Worm (Caenorhabditis elegans) whole organism, L3 larva: ENCODE data around the gene C02B8.3.

Source experiments
- R02D3.7 ChIP-seq: fragments of 150-350 bp; optimal IDR thresholded peaks from 2 replicates; lab custom pipeline; 2014; ENCODE audit warnings: missing biosample characterization, missing genetic modification characterization
- ceh-16 ChIP-seq: sonication (generic microtip); optimal IDR thresholded peaks from 2 replicates; lab custom pipeline; 2017; ENCODE audit warnings: missing biosample characterization, missing genetic modification characterization
- ceh-28 ChIP-seq: fragments of 150-350 bp; optimal IDR thresholded peaks from 2 replicates; lab custom pipeline; 2014; ENCODE audit warnings: missing biosample characterization, missing genetic modification reagents, missing genetic modification characterization
- daf-12 ChIP-seq: fragments of 150-350 bp; optimal IDR thresholded peaks from 2 replicates; lab custom pipeline; 2014; ENCODE audit warnings: missing biosample characterization, missing genetic modification reagents, missing genetic modification characterization
- egl-27 ChIP-seq: sonication (generic microtip); optimal IDR thresholded peaks from 4 replicates; lab custom pipeline; 2017; ENCODE audit warnings: missing biosample characterization, missing genetic modification reagents, missing genetic modification characterization
- egl-5 ChIP-seq: fragments of 150-350 bp; optimal IDR thresholded peaks from 2 replicates; lab custom pipeline; 2017; ENCODE audit warnings: missing biosample characterization, missing genetic modification reagents, missing genetic modification characterization, inconsistent platforms
- elt-2 ChIP-seq: sonication (generic microtip); optimal IDR thresholded peaks from 2 replicates; lab custom pipeline; 2016; ENCODE audit warnings: missing genetic modification reagents, mild to moderate bottlenecking, missing genetic modification characterization, missing compliant biosample characterization
- elt-3 ChIP-seq, 3 experiments: fragments of 150-350 bp in 1 of 3; sonication (generic microtip) in 2 of 3; optimal IDR thresholded peaks; 2 replicates in 2 of 3; 4 replicates in 1 of 3; lab custom pipeline; 2014 to 2017; ENCODE audit warnings: missing biosample characterization in 3 of 3, missing genetic modification characterization in 3 of 3
- eor-1 ChIP-seq, 2 experiments: fragments of 150-350 bp; optimal IDR thresholded peaks; 2 replicates each; lab custom pipeline; 2014 to 2018; ENCODE audit warnings: missing biosample characterization in 2 of 2, missing genetic modification characterization in 2 of 2
- fkh-10 ChIP-seq: sonication (generic microtip); optimal IDR thresholded peaks from 2 replicates; lab custom pipeline; 2017; ENCODE audit warnings: missing biosample characterization, missing genetic modification reagents, missing genetic modification characterization
- fkh-2 ChIP-seq: fragments of 150-350 bp; optimal IDR thresholded peaks from 2 replicates; lab custom pipeline; 2014; ENCODE audit warnings: missing biosample characterization, missing genetic modification reagents, missing genetic modification characterization
- fos-1 ChIP-seq: fragments of 150-350 bp; optimal IDR thresholded peaks from 2 replicates; lab custom pipeline; 2014; ENCODE audit warnings: missing biosample characterization, missing genetic modification characterization
- jun-1 ChIP-seq: fragments of 150-350 bp; optimal IDR thresholded peaks from 2 replicates; lab custom pipeline; 2014; ENCODE audit warnings: missing biosample characterization, missing genetic modification reagents, missing genetic modification characterization
- lin-15B ChIP-seq: fragments of 150-350 bp; optimal IDR thresholded peaks from 2 replicates; lab custom pipeline; 2014; ENCODE audit warnings: missing biosample characterization, missing genetic modification characterization
- mdl-1 ChIP-seq: fragments of 150-350 bp; optimal IDR thresholded peaks from 2 replicates; lab custom pipeline; 2014; ENCODE audit warnings: missing biosample characterization, missing genetic modification characterization
- mml-1 ChIP-seq: fragments of 150-350 bp; sonication (generic microtip); optimal IDR thresholded peaks from 3 replicates; lab custom pipeline; 2014; ENCODE audit warnings: missing biosample characterization, missing genetic modification characterization
- nhr-11 ChIP-seq: fragments of 150-350 bp; optimal IDR thresholded peaks from 2 replicates; lab custom pipeline; 2014; ENCODE audit warnings: missing biosample characterization, missing genetic modification characterization
- nhr-23 ChIP-seq: fragments of 150-350 bp; optimal IDR thresholded peaks from 2 replicates; lab custom pipeline; 2014; ENCODE audit warnings: missing biosample characterization, missing genetic modification reagents, missing genetic modification characterization
- nhr-237 ChIP-seq: fragments of 150-350 bp; optimal IDR thresholded peaks from 2 replicates; lab custom pipeline; 2014; ENCODE audit warnings: missing biosample characterization, missing genetic modification characterization
- nhr-25 ChIP-seq: sonication (generic microtip); optimal IDR thresholded peaks from 2 replicates; lab custom pipeline; 2017; ENCODE audit warnings: missing biosample characterization, missing genetic modification characterization
- nhr-28 ChIP-seq: fragments of 150-350 bp; optimal IDR thresholded peaks from 2 replicates; lab custom pipeline; 2014; ENCODE audit warnings: missing biosample characterization, missing genetic modification characterization
- nhr-67 ChIP-seq: fragments of 150-350 bp; optimal IDR thresholded peaks from 2 replicates; lab custom pipeline; 2014; ENCODE audit warnings: missing biosample characterization, missing genetic modification characterization
- nhr-77 ChIP-seq: fragments of 150-350 bp; optimal IDR thresholded peaks from 2 replicates; lab custom pipeline; 2014; ENCODE audit warnings: missing biosample characterization, missing genetic modification characterization
- pha-4 ChIP-seq: fragments of 150-350 bp; optimal IDR thresholded peaks from 2 replicates; lab custom pipeline; 2014; ENCODE audit warnings: missing biosample characterization, missing genetic modification reagents, missing genetic modification characterization
- pqm-1 ChIP-seq: fragments of 150-350 bp; optimal IDR thresholded peaks from 2 replicates; lab custom pipeline; 2017; ENCODE audit warnings: missing biosample characterization, missing genetic modification characterization, inconsistent platforms
- sea-2 ChIP-seq: fragments of 150-350 bp; sonication (generic microtip); optimal IDR thresholded peaks from 4 replicates; lab custom pipeline; 2014; ENCODE audit warnings: missing biosample characterization, missing genetic modification reagents, missing genetic modification characterization
- snpc-4 ChIP-seq: fragments of 150-350 bp; optimal IDR thresholded peaks from 2 replicates; lab custom pipeline; 2014; ENCODE audit warnings: missing biosample characterization, missing genetic modification characterization
- tbx-2 ChIP-seq: sonication (generic microtip); optimal IDR thresholded peaks from 2 replicates; lab custom pipeline; 2016; ENCODE audit warnings: mild to moderate bottlenecking, missing genetic modification characterization, missing compliant biosample characterization
- unc-39 ChIP-seq: sonication (generic microtip); optimal IDR thresholded peaks from 4 replicates; lab custom pipeline; 2017; ENCODE audit warnings: missing biosample characterization, missing genetic modification characterization
- zag-1 ChIP-seq: fragments of 150-350 bp; optimal IDR thresholded peaks from 2 replicates; lab custom pipeline; 2014; ENCODE audit warnings: missing biosample characterization, missing genetic modification characterization
- ztf-11 ChIP-seq: fragments of 150-350 bp; optimal IDR thresholded peaks from 2 replicates; lab custom pipeline; 2014; ENCODE audit warnings: missing biosample characterization, missing genetic modification characterization
- ztf-4 ChIP-seq: fragments of 150-350 bp; optimal IDR thresholded peaks from 2 replicates; lab custom pipeline; 2014; ENCODE audit warnings: missing biosample characterization, missing genetic modification characterization

Gene C02B8.3

ce11 chrX:8117827-8118317, 21.4 kb upstream of the C02B8.3 start:
- TF ChIP-seq daf-12 (tag; lab: Kevin White, UChicago) (no peak), zag-1 (tag; lab: Kevin White, UChicago) (no peak), ceh-16 (no peak), egl-5 (tag; lab: Kevin White, UChicago) (no peak), egl-27 (tag; lab: Kevin White, UChicago) (no peak), elt-2 (tag; lab: Kevin White, UChicago) (no peak), nhr-28 (tag; lab: Kevin White, UChicago) (no peak), jun-1 (tag; lab: Kevin White, UChicago) (no peak), nhr-23 (tag; lab: Kevin White, UChicago) (no peak), nhr-77 (tag; lab: Kevin White, UChicago) (no peak), snpc-4 (tag; lab: Kevin White, UChicago) (no peak), ztf-11 (tag; lab: Kevin White, UChicago) (no peak), ztf-4 (tag; lab: Kevin White, UChicago) (no peak), nhr-67 (tag; lab: Kevin White, UChicago) (no peak), lin-15B (tag; lab: Kevin White, UChicago) (no peak), mml-1 (tag; lab: Kevin White, UChicago) (no peak), pha-4 (tag; lab: Kevin White, UChicago) (no peak), eor-1 (tag; optimal IDR thresholded peaks at IDR 0.05; lab: Kevin White, UChicago) (no peak)

DNA sequence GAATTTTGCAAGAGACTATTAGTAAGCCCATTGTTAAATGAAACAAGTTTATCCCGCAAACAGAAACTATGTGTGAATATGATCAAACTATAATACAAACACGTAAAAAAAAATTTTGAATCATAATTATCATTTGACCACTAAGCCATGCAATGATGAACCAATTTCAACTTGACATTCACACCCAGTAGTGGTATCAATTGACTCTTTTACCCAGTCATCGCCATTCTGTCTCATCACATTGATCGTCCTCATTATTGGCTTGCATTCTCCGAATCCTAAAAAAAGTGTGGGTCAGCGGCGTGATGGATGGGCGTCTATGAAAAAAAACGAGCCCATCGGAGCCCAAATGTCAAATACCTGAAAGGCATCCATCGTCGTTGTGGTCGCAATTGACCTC, 19.0 kb upstream of the C02B8.3 start:
- TF ChIP-seq pha-4 (tag; lab: Kevin White, UChicago) (no peak), ceh-28 (no peak), nhr-11 (tag; lab: Kevin White, UChicago) (no peak), elt-3 (tag; optimal IDR thresholded peaks at IDR 0.05; lab: Kevin White, UChicago) (no peak), nhr-25 (tag; lab: Kevin White, UChicago) (no peak), sea-2 (GFP tag; lab: Kevin White, UChicago) (no peak), zag-1 (tag; lab: Kevin White, UChicago) (no peak), snpc-4 (tag; lab: Kevin White, UChicago) (no peak), lin-15B (tag; lab: Kevin White, UChicago) (no peak), tbx-2 (tag; lab: Kevin White, UChicago) (no peak), fkh-10 (GFP tag; lab: Kevin White, UChicago) (no peak), unc-39 (no peak), ceh-16 (no peak), pqm-1 (tag; lab: Kevin White, UChicago) (no peak), nhr-28 (tag; lab: Kevin White, UChicago) (no peak)

ce11 chrX:8123194-8123593, 16.1 kb upstream of the C02B8.3 start, which contains the start of gene C02B8.12:
C02B8.12 (minus strand) TSS chrX:8123368.
- TF ChIP-seq eor-1 (tag; optimal IDR thresholded peaks at IDR 0.05; lab: Kevin White, UChicago) (no peak), ceh-16 (no peak), unc-39 (no peak), nhr-25 (tag; lab: Kevin White, UChicago) (no peak), pha-4 (tag; lab: Kevin White, UChicago) (peak; percentile 37), ceh-28 (no peak), R02D3.7 (tag; lab: Kevin White, UChicago) (no peak)

ce11 chrX:8129543-8129942, 9.7 kb upstream of the C02B8.3 start, which contains the start of gene frpr-1:
frpr-1 (minus strand) TSS chrX:8129643.
- TF ChIP-seq nhr-237 (tag; lab: Kevin White, UChicago): no peak
- no peak for TF ChIP-seq mdl-1 (tag; lab: Kevin White, UChicago)
- no peak for TF ChIP-seq egl-27 (tag; lab: Kevin White, UChicago)
- TF ChIP-seq lin-15B (tag; lab: Kevin White, UChicago): no peak
- no peak for TF ChIP-seq zag-1 (tag; lab: Kevin White, UChicago)
- no peak for TF ChIP-seq fos-1
- TF ChIP-seq ztf-11 (tag; lab: Kevin White, UChicago): no peak
- no peak for TF ChIP-seq fkh-2 (tag; lab: Kevin White, UChicago)
- no peak for TF ChIP-seq jun-1 (tag; lab: Kevin White, UChicago)
- no peak for TF ChIP-seq ceh-28
- no peak for TF ChIP-seq pha-4 (tag; lab: Kevin White, UChicago)
- TF ChIP-seq nhr-11 (tag; lab: Kevin White, UChicago): no peak
